Fruit fly (Drosophila melanogaster): Measurements from ENCODE around the gene Sox21b.

Sox21b gene

DNA sequence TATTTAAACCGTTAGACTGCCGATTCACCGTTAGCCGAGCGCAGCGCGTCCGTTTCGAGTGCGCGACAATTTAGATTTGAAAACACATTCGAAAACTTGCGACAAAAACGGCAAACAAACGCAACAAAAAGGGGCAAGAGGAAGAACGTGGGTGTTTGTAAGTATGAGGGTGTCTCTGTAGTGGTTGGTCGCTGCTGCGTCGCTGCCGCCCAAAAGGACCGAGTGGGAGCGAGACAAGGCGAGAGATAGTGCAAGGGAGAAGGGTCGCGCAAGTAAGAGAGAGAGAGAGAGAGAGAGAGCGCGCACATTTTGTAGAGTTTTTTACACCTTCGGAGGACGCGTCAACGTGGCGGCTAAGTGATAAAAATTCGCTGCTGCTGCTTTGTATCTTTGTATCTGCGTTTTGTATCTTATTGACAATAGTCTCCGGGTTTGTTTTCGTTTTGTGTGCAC, 23.0 kb downstream of the Sox21b start, which contains the start of gene Sox21a:
Gene Sox21a, minus strand, starts transcription at position 51 of the 453 bp plus-strand sequence.
- no peak for TF ChIP-seq CG14711 (tag; optimal IDR thresholded peaks at IDR 0.05)
- no peak for TF ChIP-seq pad (GFP tag; optimal IDR thresholded peaks at IDR 0.05)
- TF ChIP-seq Crg-1 (GFP tag; optimal IDR thresholded peaks at IDR 0.05) = no peak
- no peak for TF ChIP-seq CG5204 (GFP tag; optimal IDR thresholded peaks at IDR 0.05)
- no peak for TF ChIP-seq CG7101 (tag; optimal IDR thresholded peaks at IDR 0.05)
- TF ChIP-seq tj (GFP tag; optimal IDR thresholded peaks at IDR 0.05) = no peak
- no peak for TF ChIP-seq Clk (GFP tag; optimal IDR thresholded peaks at IDR 0.05)
- TF ChIP-seq cnc (optimal IDR thresholded peaks at IDR 0.05) = no peak
- TF ChIP-seq CG7045 (GFP tag; optimal IDR thresholded peaks at IDR 0.05) = no peak
- TF ChIP-seq CG12768 (GFP tag; optimal IDR thresholded peaks at IDR 0.05) = no peak
- TF ChIP-seq Hr96 (GFP tag; optimal IDR thresholded peaks at IDR 0.05) = no peak
- TF ChIP-seq CG33017 (tag; optimal IDR thresholded peaks at IDR 0.05) = no peak
- no peak for TF ChIP-seq ovo (GFP tag; optimal IDR thresholded peaks at IDR 0.05)
- TF ChIP-seq cic (GFP tag; optimal IDR thresholded peaks at IDR 0.05) = no peak
- TF ChIP-seq toe (GFP tag; optimal IDR thresholded peaks at IDR 0.05) = no peak
- TF ChIP-seq CG1620 (GFP tag; optimal IDR thresholded peaks at IDR 0.05) = no peak
- no peak for TF ChIP-seq CG11617 (GFP tag; optimal IDR thresholded peaks at IDR 0.05)
- no peak for TF ChIP-seq bab1 (GFP tag; optimal IDR thresholded peaks at IDR 0.05)

DNA sequence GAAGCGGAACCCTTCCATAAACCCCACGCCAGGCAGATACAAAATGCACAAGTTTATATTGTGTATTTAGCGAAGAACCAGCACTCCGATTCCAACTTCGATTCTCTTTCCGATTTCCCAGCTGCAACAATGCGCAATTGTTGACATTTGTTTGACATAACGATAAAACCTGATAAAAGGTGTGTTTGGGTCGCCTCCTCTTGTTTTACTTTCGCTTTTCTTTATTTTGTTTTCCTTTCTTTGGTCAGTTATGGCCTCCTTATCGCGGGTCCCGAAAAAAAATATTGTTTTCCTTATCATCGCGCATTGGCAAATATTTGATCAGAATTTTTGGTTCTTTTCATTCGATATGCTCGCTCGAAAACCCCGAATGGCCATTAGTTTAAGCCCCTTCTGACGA, 26.1 kb downstream of the Sox21b start:
- TF ChIP-seq pad (GFP tag; optimal IDR thresholded peaks at IDR 0.05) (no peak), CG5204 (GFP tag; optimal IDR thresholded peaks at IDR 0.05) (no peak), tj (GFP tag; optimal IDR thresholded peaks at IDR 0.05) (no peak), CG11617 (GFP tag; optimal IDR thresholded peaks at IDR 0.05) (no peak), CG14711 (tag; optimal IDR thresholded peaks at IDR 0.05) (no peak), ovo (GFP tag; optimal IDR thresholded peaks at IDR 0.05) (no peak), CG33017 (tag; optimal IDR thresholded peaks at IDR 0.05) (no peak), CG12768 (GFP tag; optimal IDR thresholded peaks at IDR 0.05) (no peak), bab1 (GFP tag; optimal IDR thresholded peaks at IDR 0.05) (no peak), CG7045 (GFP tag; optimal IDR thresholded peaks at IDR 0.05) (no peak), cic (GFP tag; optimal IDR thresholded peaks at IDR 0.05) (no peak)

DNA sequence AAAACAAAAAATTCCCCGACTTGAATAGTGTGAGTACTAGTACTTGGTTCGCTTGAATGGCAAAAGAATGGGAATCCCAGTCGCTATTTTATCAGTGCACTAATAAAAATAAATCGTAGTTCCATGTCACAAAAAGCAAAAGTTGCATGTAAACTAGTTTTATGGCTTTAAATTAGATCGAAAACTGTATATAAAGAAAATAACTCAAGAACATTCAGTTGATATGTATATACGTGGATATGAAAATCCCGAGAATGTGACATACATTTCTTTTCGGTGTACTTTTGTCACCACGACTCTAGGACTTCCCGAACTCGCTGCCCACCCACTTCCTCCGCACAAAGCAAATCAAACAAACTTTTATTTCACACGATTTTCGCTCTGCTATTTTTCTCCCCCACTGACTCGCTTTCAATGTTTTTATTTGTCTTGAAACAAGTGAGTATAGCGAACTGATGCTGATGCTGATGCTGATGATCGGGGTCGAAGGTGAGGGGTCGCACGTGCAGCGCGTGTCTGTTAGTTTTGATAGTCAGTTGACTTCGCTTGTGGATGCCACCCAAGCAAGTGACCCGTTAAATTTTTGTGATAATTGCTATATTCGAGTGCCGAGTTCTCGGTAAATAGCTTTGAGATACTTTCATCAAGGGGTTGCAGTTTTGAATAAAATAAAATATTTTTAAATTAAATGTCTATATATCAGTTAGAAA, 29.5 kb downstream of the Sox21b start:
- TF ChIP-seq Crg-1 (GFP tag; optimal IDR thresholded peaks at IDR 0.05) (no peak), tj (GFP tag; optimal IDR thresholded peaks at IDR 0.05) (no peak), kay (GFP tag; ENCODE audit: borderline replicate concordance) (no peak), CG7101 (tag; optimal IDR thresholded peaks at IDR 0.05) (no peak), toe (GFP tag; optimal IDR thresholded peaks at IDR 0.05) (no peak), CG7045 (GFP tag; optimal IDR thresholded peaks at IDR 0.05) (no peak), CG12768 (GFP tag; optimal IDR thresholded peaks at IDR 0.05) (no peak), Hr96 (GFP tag; optimal IDR thresholded peaks at IDR 0.05) (no peak), CG5204 (GFP tag; optimal IDR thresholded peaks at IDR 0.05) (no peak), CG33017 (tag; optimal IDR thresholded peaks at IDR 0.05) (no peak), CG1620 (GFP tag; optimal IDR thresholded peaks at IDR 0.05) (no peak), Clk (GFP tag; optimal IDR thresholded peaks at IDR 0.05) (no peak), pad (GFP tag; optimal IDR thresholded peaks at IDR 0.05) (no peak), cic (GFP tag; optimal IDR thresholded peaks at IDR 0.05) (no peak), Mnt (GFP tag; optimal IDR thresholded peaks at IDR 0.05) (no peak), ovo (GFP tag; optimal IDR thresholded peaks at IDR 0.05) (no peak)

DNA sequence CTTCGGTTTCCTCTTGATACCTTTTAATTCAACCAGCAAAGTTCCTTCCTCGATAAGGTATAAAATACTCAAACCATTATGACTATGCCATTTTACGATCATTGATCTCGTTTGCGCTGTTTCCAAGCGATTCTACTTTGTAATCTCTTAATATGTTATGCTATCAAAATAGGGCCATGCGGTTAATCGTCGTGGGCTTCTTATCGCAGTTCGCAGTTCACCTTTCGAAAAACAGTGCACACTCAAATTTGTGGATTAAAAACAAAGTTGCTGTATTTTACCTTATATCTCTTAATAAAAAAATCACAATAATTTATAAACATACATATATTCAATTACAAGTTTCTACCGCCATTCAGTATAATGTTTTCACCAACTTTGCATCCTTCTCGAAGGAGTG, 31.1 kb downstream of the Sox21b start:
- TF ChIP-seq toe (GFP tag; optimal IDR thresholded peaks at IDR 0.05) = no peak
- no peak for TF ChIP-seq Hr96 (GFP tag; optimal IDR thresholded peaks at IDR 0.05)
- TF ChIP-seq CG33017 (tag; optimal IDR thresholded peaks at IDR 0.05) = no peak
- no peak for TF ChIP-seq CG14711 (tag; optimal IDR thresholded peaks at IDR 0.05)
- no peak for TF ChIP-seq Crg-1 (GFP tag; optimal IDR thresholded peaks at IDR 0.05)
- TF ChIP-seq CG7101 (tag; optimal IDR thresholded peaks at IDR 0.05) = no peak
- TF ChIP-seq tj (GFP tag; optimal IDR thresholded peaks at IDR 0.05) = no peak
- no peak for TF ChIP-seq cnc (optimal IDR thresholded peaks at IDR 0.05)
- TF ChIP-seq CG11617 (GFP tag; optimal IDR thresholded peaks at IDR 0.05) = no peak
- no peak for TF ChIP-seq pad (GFP tag; optimal IDR thresholded peaks at IDR 0.05)
- TF ChIP-seq kay (GFP tag; ENCODE audit: borderline replicate concordance) = no peak

DNA sequence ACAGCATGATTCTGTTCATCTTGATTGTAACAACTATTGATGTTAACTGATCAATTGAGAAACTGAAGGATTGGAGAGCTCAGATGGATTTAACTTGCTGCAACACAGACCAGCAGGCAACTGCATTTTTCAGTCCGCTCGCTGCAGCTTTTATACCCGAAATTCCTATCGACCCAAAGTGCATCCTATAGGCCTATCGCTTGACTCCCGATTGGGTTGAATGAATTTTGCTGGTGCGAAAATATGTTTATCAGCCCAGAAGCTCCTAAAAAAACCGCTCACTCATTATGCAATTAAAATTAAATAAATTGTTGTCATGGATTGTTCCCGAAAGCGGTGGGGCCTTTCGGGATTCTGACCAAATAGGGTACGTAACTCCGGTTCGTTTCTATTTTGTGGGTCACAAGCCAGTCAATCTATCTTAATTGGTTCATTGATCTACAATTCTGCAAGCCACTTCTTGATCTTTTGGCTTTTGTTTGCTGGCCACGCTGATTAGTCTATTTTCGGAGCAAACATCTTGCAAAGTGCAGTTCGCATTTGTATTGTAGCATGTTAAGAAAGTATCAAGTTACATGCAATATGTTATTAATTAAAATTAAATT, 33.1 kb downstream of the Sox21b start, which contains the start of gene Fbp1:
Gene Fbp1, minus strand, starts transcription at position 113 of the 605 bp plus-strand sequence.
- no peak for TF ChIP-seq ovo (GFP tag; optimal IDR thresholded peaks at IDR 0.05)
- no peak for TF ChIP-seq toe (GFP tag; optimal IDR thresholded peaks at IDR 0.05)
- no peak for TF ChIP-seq CG7045 (GFP tag; optimal IDR thresholded peaks at IDR 0.05)
- no peak for TF ChIP-seq CG11617 (GFP tag; optimal IDR thresholded peaks at IDR 0.05)
- TF ChIP-seq CG14711 (tag; optimal IDR thresholded peaks at IDR 0.05) = no peak
- no peak for TF ChIP-seq Clk (GFP tag; optimal IDR thresholded peaks at IDR 0.05)
- no peak for TF ChIP-seq kay (GFP tag; ENCODE audit: borderline replicate concordance)
- no peak for TF ChIP-seq cnc (optimal IDR thresholded peaks at IDR 0.05)
- TF ChIP-seq CG7101 (tag; optimal IDR thresholded peaks at IDR 0.05) = no peak
- TF ChIP-seq CG12768 (GFP tag; optimal IDR thresholded peaks at IDR 0.05) = no peak
- no peak for TF ChIP-seq Mnt (GFP tag; optimal IDR thresholded peaks at IDR 0.05)
- no peak for TF ChIP-seq pad (GFP tag; optimal IDR thresholded peaks at IDR 0.05)
- no peak for TF ChIP-seq tj (GFP tag; optimal IDR thresholded peaks at IDR 0.05)
- no peak for TF ChIP-seq CG1620 (GFP tag; optimal IDR thresholded peaks at IDR 0.05)

DNA sequence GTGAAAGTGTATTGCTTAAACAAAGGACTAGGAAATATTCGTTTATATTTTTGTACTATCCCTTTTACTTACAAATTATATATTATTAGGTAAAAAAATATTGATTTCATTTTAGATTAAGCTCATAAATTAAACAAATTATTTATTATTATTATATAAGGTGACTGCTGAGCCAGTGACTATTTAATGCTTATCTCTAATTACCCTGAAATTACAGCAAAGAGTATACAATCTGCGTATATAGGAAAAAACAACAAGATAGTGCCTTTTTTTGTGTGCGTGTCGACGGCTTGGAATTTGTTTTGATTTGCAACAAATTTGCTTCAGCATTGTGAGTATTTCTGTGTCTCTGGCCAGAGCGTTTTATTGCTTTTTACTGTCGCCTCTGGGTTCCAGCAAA, 41.6 kb downstream of the Sox21b start:
- no peak for TF ChIP-seq CG7045 (GFP tag; optimal IDR thresholded peaks at IDR 0.05)
- TF ChIP-seq toe (GFP tag; optimal IDR thresholded peaks at IDR 0.05) = no peak
- no peak for TF ChIP-seq tj (GFP tag; optimal IDR thresholded peaks at IDR 0.05)
- no peak for TF ChIP-seq cnc (optimal IDR thresholded peaks at IDR 0.05)
- TF ChIP-seq Clk (GFP tag; optimal IDR thresholded peaks at IDR 0.05) = no peak
- TF ChIP-seq CG33017 (tag; optimal IDR thresholded peaks at IDR 0.05) = no peak
- no peak for TF ChIP-seq CG7101 (tag; optimal IDR thresholded peaks at IDR 0.05)
- TF ChIP-seq cic (GFP tag; optimal IDR thresholded peaks at IDR 0.05) = no peak

All from whole organism, adult.